Fruit fly (Drosophila melanogaster): ENCODE results near the gene wntD.

- TF ChIP-seq CG8478 (optimal IDR thresholded peaks at IDR 0.05) (no peak), E2f1 (GFP tag; IDR thresholded peaks at IDR 0.05) (peak; percentile 29; the same call in 1 of the 2 replicates), CG30020 (tag; optimal IDR thresholded peaks at IDR 0.05) (no peak), CG7839 (tag; optimal IDR thresholded peaks at IDR 0.05) (peak; percentile 24), GATAe (GFP tag; conservative IDR thresholded peaks at IDR 0.05) (no peak), CG7357 (GFP tag; IDR thresholded peaks at IDR 0.05) (no peak), CG15601 (tag; optimal IDR thresholded peaks at IDR 0.05) (no peak)
These were observed 32.8 kb downstream of the wntD start, which contains the start of gene CG11686 for dm6 chr3R:13260114-13260673.
